Worm (Caenorhabditis elegans): ENCODE data around the gene dhrs-4.
A peak's percentile ranks its signal among the peaks of the same experiment; 100 is the strongest.

dhrs-4 gene

DNA sequence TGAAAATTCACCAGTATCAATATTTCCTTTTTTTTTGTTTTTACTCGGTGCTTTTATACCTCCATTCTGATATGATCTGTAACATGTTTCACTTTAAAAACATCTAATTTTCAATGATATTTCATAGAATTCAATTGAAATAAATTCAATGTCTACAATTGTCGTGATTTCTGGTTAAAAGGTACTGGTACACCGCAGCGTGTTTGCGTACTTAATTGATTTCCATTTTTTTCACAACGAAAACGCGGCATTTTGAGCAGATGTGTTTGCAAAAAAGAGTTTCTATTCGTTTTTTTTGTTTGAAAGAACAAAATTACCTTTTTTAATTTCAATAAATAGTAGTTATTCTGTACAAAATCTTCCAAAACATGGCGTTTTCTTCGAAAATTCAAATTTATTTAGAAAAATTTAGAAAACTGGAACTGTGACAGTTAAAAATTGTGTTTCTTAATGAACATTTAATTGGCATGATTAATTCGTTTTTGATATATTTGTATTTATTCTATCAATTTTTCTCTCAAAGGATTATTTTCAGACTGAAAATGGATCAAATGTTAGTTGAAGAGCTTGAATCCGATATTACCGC lies 48.3 kb downstream of the dhrs-4 start, which contains the start of gene pnn-1:
pnn-1 (plus strand) TSS at position 536 of the 586 bp plus-strand sequence.
- TF ChIP-seq unc-3 (GFP tag; conservative IDR thresholded peaks at IDR 0.05) = no peak
- TF ChIP-seq unc-3 (tag; optimal IDR thresholded peaks at IDR 0.05) = no peak
- no peak for TF ChIP-seq tbx-2 (tag; optimal IDR thresholded peaks at IDR 0.05)
- no peak for TF ChIP-seq pat-9 (tag; optimal IDR thresholded peaks at IDR 0.05)
- no peak for TF ChIP-seq hlh-30 (tag; optimal IDR thresholded peaks at IDR 0.05; ENCODE audit: insufficient read depth)
- TF ChIP-seq K09A11.1 (tag; optimal IDR thresholded peaks at IDR 0.05; ENCODE audit: insufficient read depth) = no peak
- TF ChIP-seq pag-3 (tag; optimal IDR thresholded peaks at IDR 0.05; ENCODE audit: borderline replicate concordance) = no peak
- TF ChIP-seq nhr-232 (tag; optimal IDR thresholded peaks at IDR 0.05) = no peak
- peak; percentile 29 for TF ChIP-seq unc-42 (tag; optimal IDR thresholded peaks at IDR 0.05)
- TF ChIP-seq ceh-48 (tag; optimal IDR thresholded peaks at IDR 0.05) = peak; percentile 68
- no peak for TF ChIP-seq eyg-1 (tag; optimal IDR thresholded peaks at IDR 0.05)
- no peak for TF ChIP-seq sox-2 (GFP tag; IDR thresholded peaks at IDR 0.05)
- no peak for TF ChIP-seq gmeb-2 (tag; optimal IDR thresholded peaks at IDR 0.05)
- TF ChIP-seq ceh-6 (GFP tag; optimal IDR thresholded peaks at IDR 0.05) = no peak
- TF ChIP-seq tbx-7 (tag; optimal IDR thresholded peaks at IDR 0.05) = no peak
- no peak for TF ChIP-seq ahr-1 (tag; optimal IDR thresholded peaks at IDR 0.05)

Data from whole organism, late embryonic.